Worm (Caenorhabditis elegans) whole organism, L2 larva: ENCODE data around the gene M88.4.

ENCODE experiments used
- alr-1 ChIP-seq: fragments of 150-350 bp; optimal IDR thresholded peaks from 2 replicates; lab custom pipeline; 2014; ENCODE audit warnings: missing biosample characterization, missing genetic modification characterization
- lin-39 ChIP-seq: fragments of 150-350 bp; optimal IDR thresholded peaks from 2 replicates; lab custom pipeline; 2014; ENCODE audit warnings: missing biosample characterization, missing genetic modification reagents, missing genetic modification characterization
- nhr-21 ChIP-seq: fragments of 150-350 bp; optimal IDR thresholded peaks from 2 replicates; lab custom pipeline; 2014; ENCODE audit warnings: missing biosample characterization, missing genetic modification characterization
- zag-1 ChIP-seq: fragments of 150-350 bp; optimal IDR thresholded peaks from 2 replicates; lab custom pipeline; 2014; ENCODE audit warnings: missing biosample characterization, missing genetic modification characterization

DNA sequence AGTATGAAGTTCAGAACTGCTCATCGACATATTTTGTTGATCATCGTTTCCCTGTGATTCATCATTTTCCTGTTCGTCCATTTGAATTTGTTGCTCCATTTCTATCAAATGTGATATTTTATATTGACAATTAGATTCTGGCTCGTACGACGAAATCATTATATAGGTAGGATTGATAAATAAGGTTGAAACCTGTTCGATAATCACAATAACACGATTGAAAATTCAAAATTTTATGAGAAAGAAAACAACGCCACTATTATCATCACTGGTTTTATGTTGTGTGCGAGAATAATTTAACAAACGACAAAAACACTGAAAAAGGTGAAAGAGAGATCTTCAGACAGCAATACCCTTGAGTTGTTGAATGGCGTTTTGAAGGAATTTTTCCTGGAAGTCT is 45.5 kb downstream of the M88.4 start, which contains the start of gene apc-11:
- no peak for TF ChIP-seq zag-1 (tag; lab: Kevin White, UChicago)
- TF ChIP-seq lin-39, result no peak
- no peak for TF ChIP-seq alr-1 (tag; lab: Kevin White, UChicago)
- no peak for TF ChIP-seq nhr-21 (tag; lab: Kevin White, UChicago)
